Worm (Caenorhabditis elegans) whole organism, L2 larva: ENCODE measurements around the gene C49F8.15.

Source experiments
- C34F6.9 ChIP-seq: fragments of 150-350 bp; optimal IDR thresholded peaks from 2 replicates; lab custom pipeline; 2014; ENCODE audit warnings: missing biosample characterization, missing genetic modification characterization
- F13H6.1 ChIP-seq: sonication (generic microtip); optimal IDR thresholded peaks from 2 replicates; lab custom pipeline; 2016; ENCODE audit warnings: missing genetic modification characterization, missing compliant biosample characterization
- R02D3.7 ChIP-seq: fragments of 150-350 bp; optimal IDR thresholded peaks from 2 replicates; lab custom pipeline; 2014; ENCODE audit warnings: missing biosample characterization, missing genetic modification characterization
- Y55F3AM.14 ChIP-seq: fragments of 200-800 bp; sonication (Bioruptor generic); optimal IDR thresholded peaks from 2 replicates; lab custom pipeline; 2018; ENCODE audit warnings: mild to moderate bottlenecking, missing genetic modification characterization, missing compliant biosample characterization
- ZK546.5 ChIP-seq: sonication (generic microtip); optimal IDR thresholded peaks from 2 replicates; lab custom pipeline; 2017; ENCODE audit warnings: missing biosample characterization, missing genetic modification characterization
- alr-1 ChIP-seq: fragments of 150-350 bp; optimal IDR thresholded peaks from 2 replicates; lab custom pipeline; 2014; ENCODE audit warnings: missing biosample characterization, missing genetic modification characterization
- aly-2 ChIP-seq: fragments of 150-350 bp; optimal IDR thresholded peaks from 2 replicates; lab custom pipeline; 2014; ENCODE audit warnings: missing biosample characterization, missing genetic modification characterization
- ama-1 ChIP-seq: fragments of 150-350 bp; optimal IDR thresholded peaks from 2 replicates; lab custom pipeline; 2018; ENCODE audit warnings: inconsistent platforms
- blmp-1 ChIP-seq: sonication (generic microtip); optimal IDR thresholded peaks from 2 replicates; lab custom pipeline; 2017; ENCODE audit warnings: missing genetic modification characterization, mild to moderate bottlenecking, missing compliant biosample characterization, antibody characterized with exemption, moderate library complexity; ENCODE audit not compliant: insufficient read depth
- ceh-16 ChIP-seq: fragments of 150-350 bp; optimal IDR thresholded peaks from 2 replicates; lab custom pipeline; 2014; ENCODE audit warnings: missing biosample characterization, missing genetic modification characterization
- ceh-82 ChIP-seq: fragments of 150-350 bp; optimal IDR thresholded peaks from 2 replicates; lab custom pipeline; 2014; ENCODE audit warnings: missing biosample characterization, missing genetic modification characterization
- crh-2 ChIP-seq: sonication (generic microtip); optimal IDR thresholded peaks from 2 replicates; lab custom pipeline; 2017; ENCODE audit warnings: missing biosample characterization, missing genetic modification characterization
- dmd-4 ChIP-seq: sonication (generic microtip); optimal IDR thresholded peaks from 2 replicates; lab custom pipeline; 2017; ENCODE audit warnings: missing biosample characterization, missing genetic modification characterization
- egl-27 ChIP-seq: sonication (generic microtip); optimal IDR thresholded peaks from 3 replicates; lab custom pipeline; 2017; ENCODE audit warnings: missing biosample characterization, missing genetic modification reagents, missing genetic modification characterization
- elt-1 ChIP-seq: fragments of 150-350 bp; optimal IDR thresholded peaks from 2 replicates; lab custom pipeline; 2014; ENCODE audit warnings: missing biosample characterization, missing genetic modification characterization
- elt-3 ChIP-seq: sonication (generic microtip); optimal IDR thresholded peaks from 2 replicates; lab custom pipeline; 2017; ENCODE audit warnings: missing biosample characterization, missing genetic modification characterization
- fos-1 ChIP-seq: fragments of 150-350 bp; optimal IDR thresholded peaks from 2 replicates; lab custom pipeline; 2014; ENCODE audit warnings: missing biosample characterization, missing genetic modification characterization
- gmeb-1 ChIP-seq: fragments of 150-350 bp; optimal IDR thresholded peaks from 2 replicates; lab custom pipeline; 2014; ENCODE audit warnings: missing biosample characterization, missing genetic modification characterization
- lin-11 ChIP-seq: fragments of 150-350 bp; sonication (generic microtip); optimal IDR thresholded peaks from 2 replicates; lab custom pipeline; 2014; ENCODE audit warnings: missing biosample characterization, missing genetic modification characterization, inconsistent platforms, mixed read lengths
- lin-13 ChIP-seq: fragments of 150-350 bp; optimal IDR thresholded peaks from 2 replicates; lab custom pipeline; 2014; ENCODE audit warnings: missing biosample characterization, missing genetic modification reagents, missing genetic modification characterization
- lin-39 ChIP-seq: fragments of 150-350 bp; optimal IDR thresholded peaks from 2 replicates; lab custom pipeline; 2014; ENCODE audit warnings: missing biosample characterization, missing genetic modification reagents, missing genetic modification characterization
- lsy-2 ChIP-seq, 2 experiments: fragments of 150-350 bp in 1 of 2; sonication (generic microtip) in 1 of 2; optimal IDR thresholded peaks; 2 replicates each; lab custom pipeline; 2014 to 2017; ENCODE audit warnings: missing biosample characterization in 2 of 2, missing genetic modification characterization in 2 of 2
- mab-5 ChIP-seq: fragments of 150-350 bp; optimal IDR thresholded peaks from 2 replicates; lab custom pipeline; 2014; ENCODE audit warnings: missing biosample characterization, missing genetic modification characterization
- mbf-1 ChIP-seq: sonication (generic microtip); optimal IDR thresholded peaks from 2 replicates; lab custom pipeline; 2017; ENCODE audit warnings: missing biosample characterization, missing genetic modification characterization
- mdl-1 ChIP-seq, 2 experiments: fragments of 150-350 bp in 1 of 2; sonication (generic microtip) in 1 of 2; optimal IDR thresholded peaks; 2 replicates each; lab custom pipeline; 2017; ENCODE audit warnings: missing biosample characterization in 2 of 2, missing genetic modification characterization in 2 of 2
- nhr-10 ChIP-seq: sonication (generic microtip); optimal IDR thresholded peaks from 2 replicates; lab custom pipeline; 2017; ENCODE audit warnings: missing biosample characterization, missing genetic modification characterization
- nhr-11 ChIP-seq: fragments of 150-350 bp; optimal IDR thresholded peaks from 2 replicates; lab custom pipeline; 2014; ENCODE audit warnings: missing biosample characterization, missing genetic modification characterization
- nhr-12 ChIP-seq: fragments of 150-350 bp; optimal IDR thresholded peaks from 2 replicates; lab custom pipeline; 2014; ENCODE audit warnings: missing biosample characterization, missing genetic modification characterization
- nhr-129 ChIP-seq: fragments of 150-350 bp; optimal IDR thresholded peaks from 2 replicates; lab custom pipeline; 2014; ENCODE audit warnings: missing biosample characterization, missing genetic modification characterization
- nhr-21 ChIP-seq: fragments of 150-350 bp; optimal IDR thresholded peaks from 2 replicates; lab custom pipeline; 2014; ENCODE audit warnings: missing biosample characterization, missing genetic modification characterization
- nhr-23 ChIP-seq: fragments of 150-350 bp; optimal IDR thresholded peaks from 2 replicates; lab custom pipeline; 2014; ENCODE audit warnings: missing biosample characterization, missing genetic modification reagents, missing genetic modification characterization
- nhr-237 ChIP-seq: fragments of 150-350 bp; optimal IDR thresholded peaks from 2 replicates; lab custom pipeline; 2014; ENCODE audit warnings: missing biosample characterization, missing genetic modification characterization
- nhr-25 ChIP-seq: fragments of 150-350 bp; sonication (generic microtip); optimal IDR thresholded peaks from 3 replicates; lab custom pipeline; 2014; ENCODE audit warnings: missing biosample characterization, missing genetic modification characterization
- nhr-6 ChIP-seq: fragments of 150-350 bp; optimal IDR thresholded peaks from 2 replicates; lab custom pipeline; 2014; ENCODE audit warnings: missing biosample characterization, missing genetic modification characterization
- nhr-77 ChIP-seq: fragments of 150-350 bp; optimal IDR thresholded peaks from 2 replicates; lab custom pipeline; 2014; ENCODE audit warnings: missing biosample characterization, missing genetic modification characterization
- peb-1 ChIP-seq: fragments of 150-350 bp; optimal IDR thresholded peaks from 2 replicates; lab custom pipeline; 2014; ENCODE audit warnings: missing biosample characterization, missing genetic modification characterization
- sem-4 ChIP-seq: fragments of 150-350 bp; optimal IDR thresholded peaks from 2 replicates; lab custom pipeline; 2014; ENCODE audit warnings: missing biosample characterization, missing genetic modification reagents, missing genetic modification characterization
- skn-1 ChIP-seq: sonication (generic microtip); optimal IDR thresholded peaks from 2 replicates; lab custom pipeline; 2017; ENCODE audit warnings: missing biosample characterization, missing genetic modification characterization
- sma-3 ChIP-seq: sonication (generic microtip); optimal IDR thresholded peaks from 2 replicates; lab custom pipeline; 2016; ENCODE audit warnings: missing genetic modification reagents, missing genetic modification characterization, missing compliant biosample characterization
- sma-9 ChIP-seq, 2 experiments: fragments of 150-350 bp in 1 of 2; sonication (generic microtip) in 1 of 2; optimal IDR thresholded peaks; 2 replicates each; lab custom pipeline; 2014 to 2016; ENCODE audit warnings: missing genetic modification characterization in 2 of 2, mild to moderate bottlenecking in 1 of 2, missing biosample characterization in 1 of 2, missing compliant biosample characterization in 1 of 2, missing genetic modification reagents in 1 of 2, moderate library complexity in 1 of 2
- snpc-4 ChIP-seq: fragments of 150-350 bp; optimal IDR thresholded peaks from 2 replicates; lab custom pipeline; 2014; ENCODE audit warnings: missing biosample characterization, missing genetic modification characterization
- unc-39 ChIP-seq: fragments of 150-350 bp; optimal IDR thresholded peaks from 2 replicates; lab custom pipeline; 2014; ENCODE audit warnings: missing biosample characterization, missing genetic modification characterization
- unc-55 ChIP-seq: fragments of 150-350 bp; sonication (generic microtip); optimal IDR thresholded peaks from 3 replicates; lab custom pipeline; 2014; ENCODE audit warnings: missing biosample characterization, missing genetic modification reagents, missing genetic modification characterization
- unc-62 ChIP-seq: fragments of 150-350 bp; optimal IDR thresholded peaks from 2 replicates; lab custom pipeline; 2014; ENCODE audit warnings: missing biosample characterization, missing genetic modification reagents, missing genetic modification characterization
- zag-1 ChIP-seq: fragments of 150-350 bp; optimal IDR thresholded peaks from 2 replicates; lab custom pipeline; 2014; ENCODE audit warnings: missing biosample characterization, missing genetic modification characterization
- ztf-1 ChIP-seq: fragments of 200-800 bp; sonication (Bioruptor generic); conservative IDR thresholded peaks from 2 replicates; pipeline ENCODE4 v1.3.6; 2022; ENCODE audit warnings: missing genetic modification characterization, missing compliant biosample characterization
- ztf-11 ChIP-seq: sonication (generic microtip); optimal IDR thresholded peaks from 2 replicates; lab custom pipeline; 2017; ENCODE audit warnings: missing biosample characterization, missing genetic modification characterization
- ztf-4 ChIP-seq: fragments of 150-350 bp; optimal IDR thresholded peaks from 2 replicates; lab custom pipeline; 2014; ENCODE audit warnings: missing biosample characterization, missing genetic modification characterization

The C49F8.15 gene

ce11 chrX:13322886-13323285 lies 39.5 kb downstream of the C49F8.15 start, which contains the start of gene F46G10.2:
F46G10.2 (plus strand) TSS chrX:13322963.
- peak; percentile 11 for TF ChIP-seq nhr-21 (tag; lab: Kevin White, UChicago)
- peak; percentile 21 for TF ChIP-seq blmp-1 (tag; lab: Kevin White, UChicago)
- no peak for TF ChIP-seq lin-13

- TF ChIP-seq F13H6.1 (tag; lab: Kevin White, UChicago): peak; percentile 30
- TF ChIP-seq lin-11 (tag; lab: Kevin White, UChicago): no peak
- no peak for TF ChIP-seq nhr-23
- TF ChIP-seq sma-9 (GFP tag; optimal IDR thresholded peaks at IDR 0.05; lab: Kevin White, UChicago): peak; percentile 76
- TF ChIP-seq sma-9 (tag; optimal IDR thresholded peaks at IDR 0.05; lab: Kevin White, UChicago): no peak
- no peak for TF ChIP-seq zag-1 (tag; lab: Kevin White, UChicago)
- TF ChIP-seq crh-2 (tag; lab: Kevin White, UChicago): peak; percentile 66
- TF ChIP-seq ceh-16 (tag; lab: Kevin White, UChicago): no peak
- no peak for TF ChIP-seq lin-13
- TF ChIP-seq R02D3.7 (tag; lab: Kevin White, UChicago): no peak
- peak; percentile 82 for TF ChIP-seq fos-1 (tag; lab: Kevin White, UChicago)
- TF ChIP-seq peb-1: no peak
- no peak for TF ChIP-seq skn-1 (tag; lab: Kevin White, UChicago)
- TF ChIP-seq sma-3 (GFP tag; lab: Kevin White, UChicago): peak; percentile 50
- no peak for TF ChIP-seq dmd-4 (tag; lab: Kevin White, UChicago)
- peak; percentile 62 for TF ChIP-seq nhr-21 (tag; lab: Kevin White, UChicago)
- TF ChIP-seq lsy-2 (tag; optimal IDR thresholded peaks at IDR 0.05; lab: Kevin White, UChicago): peak in 1 of 2 experiments; percentile 34
- no peak for TF ChIP-seq nhr-11
- no peak for TF ChIP-seq ama-1 (lab: Kevin White, UChicago)
- no peak for TF ChIP-seq ztf-11 (tag; lab: Kevin White, UChicago)
- TF ChIP-seq unc-39 (tag; lab: Kevin White, UChicago): no peak
- TF ChIP-seq unc-55 (GFP tag; lab: Kevin White, UChicago): peak; percentile 47
- peak; percentile 35 for TF ChIP-seq C34F6.9 (tag; lab: Kevin White, UChicago)
- TF ChIP-seq blmp-1 (tag; lab: Kevin White, UChicago): peak; percentile 91
- peak; percentile 25 for TF ChIP-seq nhr-6 (tag; lab: Kevin White, UChicago)
- TF ChIP-seq ztf-1 (GFP tag; lab: Robert Waterston, UW): no peak
- TF ChIP-seq Y55F3AM.14 (GFP tag; lab: Kevin White, UChicago): no peak
- TF ChIP-seq ceh-82 (tag; lab: Kevin White, UChicago): no peak
- peak; percentile 57 for TF ChIP-seq sem-4 (tag; lab: Kevin White, UChicago)
- TF ChIP-seq mbf-1 (tag; lab: Kevin White, UChicago): no peak
- TF ChIP-seq nhr-129: peak; percentile 68
- TF ChIP-seq nhr-12 (tag; lab: Kevin White, UChicago): no peak
- TF ChIP-seq mdl-1 (tag; optimal IDR thresholded peaks at IDR 0.05; lab: Kevin White, UChicago): no peak
- no peak for TF ChIP-seq unc-62 (GFP tag; lab: Kevin White, UChicago)
- peak; percentile 76 for TF ChIP-seq nhr-25 (tag; lab: Kevin White, UChicago)
- TF ChIP-seq elt-1 (tag; lab: Kevin White, UChicago): no peak
- no peak for TF ChIP-seq ztf-4 (tag; lab: Kevin White, UChicago)
- no peak for TF ChIP-seq alr-1 (tag; lab: Kevin White, UChicago)
- TF ChIP-seq lin-39 (tag; lab: Kevin White, UChicago): no peak
- no peak for TF ChIP-seq snpc-4 (tag; lab: Kevin White, UChicago)
- TF ChIP-seq egl-27 (tag; lab: Kevin White, UChicago): no peak
- TF ChIP-seq gmeb-1 (tag; lab: Kevin White, UChicago): no peak
- TF ChIP-seq aly-2 (tag; lab: Kevin White, UChicago): no peak
- no peak for TF ChIP-seq nhr-77
- no peak for TF ChIP-seq ZK546.5 (tag; lab: Kevin White, UChicago)
- TF ChIP-seq nhr-10 (tag; lab: Kevin White, UChicago): no peak
- TF ChIP-seq mab-5 (tag; lab: Kevin White, UChicago): no peak
- no peak for TF ChIP-seq elt-3
- no peak for TF ChIP-seq nhr-237 (tag; lab: Kevin White, UChicago)
Measured at ce11 chrX:13320575-13320974, 41.8 kb downstream of the C49F8.15 start.
